Fruit fly (Drosophila melanogaster): ENCODE measurements around the gene CAH6.

Gene CAH6

DNA sequence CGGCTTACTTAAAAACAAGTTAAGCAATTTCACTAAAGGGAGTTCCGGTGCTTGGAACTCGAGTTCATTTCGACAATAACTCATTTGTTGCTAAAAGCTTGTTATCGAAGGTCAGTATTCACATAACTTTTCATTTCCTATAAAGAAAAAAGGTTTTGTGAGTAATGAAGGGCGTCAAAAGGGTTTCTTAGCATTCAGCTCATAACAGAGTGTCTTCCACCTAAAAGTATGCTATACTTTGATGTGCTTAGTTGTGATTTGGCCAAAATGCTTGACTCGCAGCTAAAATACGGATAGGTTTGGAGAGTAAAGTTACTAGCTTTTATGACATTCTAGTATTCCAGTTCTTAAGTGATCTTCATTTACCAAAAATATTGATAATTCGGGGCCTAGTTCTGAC is 6.5 kb downstream of the CAH6 start:
- TF ChIP-seq spab (GFP tag; optimal IDR thresholded peaks at IDR 0.05) (no peak), dac (GFP tag; optimal IDR thresholded peaks at IDR 0.05) (no peak), CG4318 (GFP tag; optimal IDR thresholded peaks at IDR 0.05) (no peak), net (GFP tag; optimal IDR thresholded peaks at IDR 0.05) (no peak), Sox102F (GFP tag; optimal IDR thresholded peaks at IDR 0.05) (no peak), topi (GFP tag; optimal IDR thresholded peaks at IDR 0.05) (no peak), achi (GFP tag; optimal IDR thresholded peaks at IDR 0.05) (no peak), fd85E (GFP tag; optimal IDR thresholded peaks at IDR 0.05) (no peak)

DNA sequence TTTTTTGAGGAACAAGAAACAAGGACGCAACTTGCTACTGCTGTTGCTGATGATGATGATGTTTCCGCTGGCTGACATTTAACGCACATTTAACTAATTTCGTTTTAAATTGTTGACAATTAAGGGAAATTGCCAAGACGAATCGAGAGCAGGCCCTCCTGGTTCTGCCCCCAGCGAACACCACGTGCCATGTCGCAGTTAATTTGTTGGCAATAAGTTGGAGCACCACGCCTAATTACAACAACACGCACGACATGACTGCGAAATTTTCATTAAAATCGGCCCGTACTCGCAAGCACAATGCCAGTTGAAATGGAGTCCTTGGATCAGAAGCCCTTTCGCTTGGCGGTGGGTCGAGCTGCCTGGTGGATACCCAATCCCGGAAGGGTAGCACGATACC is 8.0 kb downstream of the CAH6 start, which contains the start of gene ppk24:
ppk24 (plus strand) TSS at position 301 of the 400 bp plus-strand sequence.
- no peak for TF ChIP-seq Ets96B (tag; optimal IDR thresholded peaks at IDR 0.05)
- TF ChIP-seq Ets21C (GFP tag; optimal IDR thresholded peaks at IDR 0.05) = no peak
- no peak for TF ChIP-seq CG7368 (GFP tag; optimal IDR thresholded peaks at IDR 0.05)
- no peak for TF ChIP-seq fkh (GFP tag; optimal IDR thresholded peaks at IDR 0.05)
- TF ChIP-seq Sox14 (GFP tag; optimal IDR thresholded peaks at IDR 0.05) = no peak
- TF ChIP-seq dsx (GFP tag; optimal IDR thresholded peaks at IDR 0.05; ENCODE audit: poor library complexity, severe bottlenecking) = no peak
- TF ChIP-seq CG10631 (GFP tag; optimal IDR thresholded peaks at IDR 0.05) = no peak
- TF ChIP-seq CG9139 (GFP tag; optimal IDR thresholded peaks at IDR 0.05) = no peak
- no peak for TF ChIP-seq spab (GFP tag; optimal IDR thresholded peaks at IDR 0.05)
- TF ChIP-seq Smox (GFP tag; optimal IDR thresholded peaks at IDR 0.05) = no peak
- no peak for TF ChIP-seq CG11294 (GFP tag; IDR thresholded peaks at IDR 0.05)

DNA sequence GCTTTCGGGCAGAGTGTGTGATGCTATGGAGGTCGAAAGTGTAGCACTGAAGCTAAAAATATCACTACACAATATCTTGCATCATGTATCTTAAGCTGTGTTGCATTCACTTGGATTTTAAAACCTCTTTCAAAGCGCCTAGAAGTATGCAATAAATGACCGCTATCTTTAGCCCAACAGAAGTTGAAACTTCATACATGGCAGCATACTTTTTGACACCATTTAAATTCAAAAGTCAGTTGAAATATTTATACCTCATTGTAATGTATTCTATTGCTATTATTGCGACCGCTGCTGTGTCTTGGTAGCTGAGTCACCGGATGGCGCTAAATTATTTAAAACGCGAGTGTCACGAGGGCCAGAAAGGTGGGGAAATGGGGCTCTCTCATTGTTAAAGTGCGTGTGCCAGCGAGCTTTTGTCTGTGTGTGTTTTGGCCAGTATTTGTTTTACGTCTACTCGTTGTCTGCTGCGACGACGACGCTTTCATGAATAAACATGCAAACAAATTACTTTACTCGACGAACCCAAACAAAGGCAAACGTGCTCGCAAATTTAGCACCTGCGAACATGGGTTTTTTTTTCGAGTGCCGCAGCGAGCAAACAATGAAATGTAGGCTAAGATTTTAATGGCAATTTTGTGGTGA is 13.5 kb downstream of the CAH6 start:
- TF ChIP-seq Eip75B (GFP tag; optimal IDR thresholded peaks at IDR 0.05) (peak; percentile 18), CG8319 (GFP tag; optimal IDR thresholded peaks at IDR 0.05) (no peak), CG8632 (GFP tag; optimal IDR thresholded peaks at IDR 0.05) (no peak), Ets96B (tag; optimal IDR thresholded peaks at IDR 0.05) (no peak), Sox14 (GFP tag; optimal IDR thresholded peaks at IDR 0.05) (no peak), Eip93F (GFP tag; optimal IDR thresholded peaks at IDR 0.05) (no peak), CG32006 (GFP tag; optimal IDR thresholded peaks at IDR 0.05) (peak; percentile 37), dac (GFP tag; optimal IDR thresholded peaks at IDR 0.05) (no peak), CG6854 (GFP tag; optimal IDR thresholded peaks at IDR 0.05) (no peak), CG15336 (GFP tag; IDR thresholded peaks at IDR 0.05) (peak; percentile 37), Met (GFP tag; optimal IDR thresholded peaks at IDR 0.05) (peak; percentile 9), CG11294 (GFP tag; IDR thresholded peaks at IDR 0.05) (no peak), fkh (GFP tag; optimal IDR thresholded peaks at IDR 0.05) (peak; percentile 75), CG8119 (GFP tag; IDR thresholded peaks at IDR 0.05) (0 out of 3 replicates have a peak, but pooled peaks have one; percentile 19), Eip78C (GFP tag) (peak; percentile 55), CG6276 (GFP tag; optimal IDR thresholded peaks at IDR 0.05) (no peak), salr (GFP tag; optimal IDR thresholded peaks at IDR 0.05) (no peak), Sox102F (GFP tag; optimal IDR thresholded peaks at IDR 0.05) (peak; percentile 7), achi (GFP tag; optimal IDR thresholded peaks at IDR 0.05) (peak; percentile 9), acj6 (GFP tag; optimal IDR thresholded peaks at IDR 0.05) (no peak), svp (GFP tag) (peak; percentile 31), Hr4 (GFP tag; optimal IDR thresholded peaks at IDR 0.05) (peak; percentile 23), CG4318 (GFP tag; optimal IDR thresholded peaks at IDR 0.05) (no peak), esn (GFP tag; optimal IDR thresholded peaks at IDR 0.05) (peak; percentile 19), CG34406 (GFP tag; optimal IDR thresholded peaks at IDR 0.05) (no peak), fd59A (GFP tag; optimal IDR thresholded peaks at IDR 0.05) (no peak)

DNA sequence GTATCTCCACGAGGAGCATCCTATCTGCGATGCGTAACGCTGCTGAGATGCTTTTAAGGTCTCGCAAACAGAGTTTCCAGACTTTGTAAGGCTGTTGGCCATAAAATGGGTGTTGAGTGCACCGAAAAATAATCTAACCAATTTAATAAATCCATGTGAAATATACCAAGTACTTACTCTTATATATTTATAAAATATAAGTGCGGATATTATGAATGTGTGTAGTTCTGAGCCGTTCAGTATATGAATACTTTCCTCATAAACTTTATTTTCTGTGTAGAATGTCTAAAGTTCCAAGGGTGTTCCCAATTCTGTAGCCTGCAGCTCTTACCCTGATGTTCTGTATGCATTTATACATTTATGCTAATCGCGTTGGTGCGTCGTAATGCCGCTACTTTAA is 28.4 kb downstream of the CAH6 start:
- TF ChIP-seq CG6163 (GFP tag; IDR thresholded peaks at IDR 0.05) = no peak
- peak; percentile 11 for TF ChIP-seq CG6808 (GFP tag; optimal IDR thresholded peaks at IDR 0.05)
- TF ChIP-seq vri (GFP tag; optimal IDR thresholded peaks at IDR 0.05) = no peak
- TF ChIP-seq Blimp-1 (GFP tag; optimal IDR thresholded peaks at IDR 0.05) = no peak
- TF ChIP-seq CG4318 (GFP tag; optimal IDR thresholded peaks at IDR 0.05) = no peak
- no peak for TF ChIP-seq eg (GFP tag; IDR thresholded peaks at IDR 0.05)
- TF ChIP-seq svp (GFP tag) = no peak
- TF ChIP-seq CG11294 (GFP tag; IDR thresholded peaks at IDR 0.05) = no peak
- peak; percentile 72 for TF ChIP-seq Eip78C (GFP tag)
- no peak for TF ChIP-seq Hr4 (GFP tag; optimal IDR thresholded peaks at IDR 0.05)
- peak; percentile 32; the same call in 1 of the 3 replicates for TF ChIP-seq CG8119 (GFP tag; IDR thresholded peaks at IDR 0.05)
- peak; percentile 37 for TF ChIP-seq CG3032 (tag; optimal IDR thresholded peaks at IDR 0.05)
- TF ChIP-seq CG11902 (GFP tag; optimal IDR thresholded peaks at IDR 0.05) = no peak
- no peak for TF ChIP-seq dac (GFP tag; optimal IDR thresholded peaks at IDR 0.05)
- peak; percentile 28 for TF ChIP-seq CG10631 (GFP tag; optimal IDR thresholded peaks at IDR 0.05)
- no peak for TF ChIP-seq lz (GFP tag; optimal IDR thresholded peaks at IDR 0.05)
- TF ChIP-seq CG8319 (GFP tag; optimal IDR thresholded peaks at IDR 0.05) = no peak
- 0 out of 2 replicates have a peak, but pooled peaks have one; percentile 24 for TF ChIP-seq CG15336 (GFP tag; IDR thresholded peaks at IDR 0.05)
- TF ChIP-seq Sox14 (GFP tag; optimal IDR thresholded peaks at IDR 0.05) = no peak
